Worm (Caenorhabditis elegans): ENCODE data around the gene rgs-4.

The rgs-4 gene

ce11 chrII:12629387-12629786 lies 25.2 kb upstream of the rgs-4 start, which contains the start of gene Y38E10A.28:
Gene Y38E10A.28, plus strand, starts transcription at chrII:12629687.
- TF ChIP-seq nhr-71 (tag; optimal IDR thresholded peaks at IDR 0.05): no peak
- TF ChIP-seq Y116A8C.19 (tag; optimal IDR thresholded peaks at IDR 0.05; ENCODE audit: borderline replicate concordance): no peak
- TF ChIP-seq nhr-76 (tag; optimal IDR thresholded peaks at IDR 0.05): no peak
- TF ChIP-seq sptf-1 (tag; optimal IDR thresholded peaks at IDR 0.05): no peak
- no peak for TF ChIP-seq lin-14 (GFP tag; optimal IDR thresholded peaks at IDR 0.05)
- TF ChIP-seq unc-130 (tag; optimal IDR thresholded peaks at IDR 0.05): no peak
- TF ChIP-seq fos-1 (tag; optimal IDR thresholded peaks at IDR 0.05): no peak

ce11 chrII:12630888-12631287 lies 23.7 kb upstream of the rgs-4 start, which contains the start of gene Y38E10A.34:
Gene Y38E10A.34, plus strand, starts transcription at chrII:12631188.
- TF ChIP-seq efl-1 (optimal IDR thresholded peaks at IDR 0.05) (no peak), efl-1 (GFP tag; optimal IDR thresholded peaks at IDR 0.05 in 1 of 2) (peak in 1 of 2 experiments; percentile 18), ceh-63 (GFP tag; optimal IDR thresholded peaks at IDR 0.05) (no peak), nhr-85 (tag) (peak; percentile 53)

- TF ChIP-seq ceh-82 (tag; optimal IDR thresholded peaks at IDR 0.05) (no peak), nhr-85 (tag) (peak; percentile 67), ceh-8 (GFP tag; optimal IDR thresholded peaks at IDR 0.05) (no peak), ceh-88 (GFP tag; IDR thresholded peaks at IDR 0.05) (no peak), unc-30 (tag; optimal IDR thresholded peaks at IDR 0.05) (no peak)
Measured at ce11 chrII:12634749-12635318, 19.7 kb upstream of the rgs-4 start, which contains the start of gene Y38E10A.17. Gene Y38E10A.17, minus strand, starts transcription at chrII:12634799.

ce11 chrII:12636602-12637001 lies 17.9 kb upstream of the rgs-4 start, which contains the start of gene nhr-234:
Gene nhr-234, plus strand, starts transcription at chrII:12636678.
- TF ChIP-seq nhr-28 (tag; optimal IDR thresholded peaks at IDR 0.05) (no peak), blmp-1 (tag; optimal IDR thresholded peaks at IDR 0.05) (no peak), fkh-4 (tag; optimal IDR thresholded peaks at IDR 0.05; ENCODE audit: borderline replicate concordance) (no peak), lin-35 (GFP tag; optimal IDR thresholded peaks at IDR 0.05) (no peak), snu-23 (GFP tag; optimal IDR thresholded peaks at IDR 0.05) (no peak), skn-1 (tag; optimal IDR thresholded peaks at IDR 0.05) (no peak), pqm-1 (tag; optimal IDR thresholded peaks at IDR 0.05) (no peak), ceh-88 (GFP tag; IDR thresholded peaks at IDR 0.05) (no peak), tlp-1 (tag; optimal IDR thresholded peaks at IDR 0.05) (no peak), ceh-63 (GFP tag; optimal IDR thresholded peaks at IDR 0.05) (no peak), ama-1 (optimal IDR thresholded peaks at IDR 0.05) (no peak), xbp-1 (tag; optimal IDR thresholded peaks at IDR 0.05) (no peak), hpl-2 (GFP tag; optimal IDR thresholded peaks at IDR 0.05) (no peak), unc-86 (tag; optimal IDR thresholded peaks at IDR 0.05) (no peak), nhr-85 (tag) (no peak), lin-14 (GFP tag; optimal IDR thresholded peaks at IDR 0.05) (no peak), sup-37 (GFP tag; optimal IDR thresholded peaks at IDR 0.05) (no peak)

- TF ChIP-seq unc-130 (tag; optimal IDR thresholded peaks at IDR 0.05): no peak
- no peak for TF ChIP-seq C16A3.4 (tag; optimal IDR thresholded peaks at IDR 0.05)
- no peak for TF ChIP-seq sox-4 (tag; optimal IDR thresholded peaks at IDR 0.05)
- TF ChIP-seq pag-3 (tag; optimal IDR thresholded peaks at IDR 0.05; ENCODE audit: borderline replicate concordance, insufficient read depth): no peak
- no peak for TF ChIP-seq aly-2 (tag; optimal IDR thresholded peaks at IDR 0.05)
- TF ChIP-seq C04F5.9 (tag; optimal IDR thresholded peaks at IDR 0.05): no peak
- TF ChIP-seq ztf-4 (tag; optimal IDR thresholded peaks at IDR 0.05): no peak
- TF ChIP-seq nhr-90 (tag; optimal IDR thresholded peaks at IDR 0.05; ENCODE audit: poor library complexity): no peak
- TF ChIP-seq lin-14 (GFP tag; optimal IDR thresholded peaks at IDR 0.05): no peak
- TF ChIP-seq unc-98 (GFP tag; IDR thresholded peaks at IDR 0.05): no peak
- TF ChIP-seq mab-9 (GFP tag; IDR thresholded peaks at IDR 0.05): no peak
- TF ChIP-seq sup-37 (GFP tag; optimal IDR thresholded peaks at IDR 0.05): no peak
Measured at ce11 chrII:12640370-12640769, 14.2 kb upstream of the rgs-4 start, which contains the start of gene nhr-235. Gene nhr-235, plus strand, starts transcription at chrII:12640670.
